Worm (Caenorhabditis elegans): ENCODE measurements around the gene rpc-1.

The rpc-1 gene

DNA sequence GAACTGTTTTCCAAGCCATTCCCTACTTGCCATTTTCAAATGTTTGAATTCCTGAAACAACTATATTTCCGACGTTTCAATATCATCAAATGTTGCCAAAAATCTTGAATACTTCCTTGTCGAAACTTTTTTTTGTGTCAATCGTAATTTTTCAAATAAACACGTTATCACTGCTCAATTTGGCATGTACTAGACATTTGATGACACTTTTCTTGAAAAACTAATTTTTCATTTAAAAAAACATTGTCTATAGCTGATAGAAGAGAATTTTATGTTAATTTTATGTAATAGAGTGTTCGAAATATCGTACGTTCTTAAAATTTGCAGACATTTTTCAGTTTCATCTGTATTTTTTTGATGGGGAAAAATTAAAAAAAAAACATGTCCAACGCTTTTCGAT is 17.3 kb upstream of the rpc-1 start:
- no peak for TF ChIP-seq dao-5 (tag; optimal IDR thresholded peaks at IDR 0.05)
- TF ChIP-seq him-1 (tag; optimal IDR thresholded peaks at IDR 0.05), result no peak
- peak; percentile 12 for TF ChIP-seq W03F9.2 (tag; optimal IDR thresholded peaks at IDR 0.05)

DNA sequence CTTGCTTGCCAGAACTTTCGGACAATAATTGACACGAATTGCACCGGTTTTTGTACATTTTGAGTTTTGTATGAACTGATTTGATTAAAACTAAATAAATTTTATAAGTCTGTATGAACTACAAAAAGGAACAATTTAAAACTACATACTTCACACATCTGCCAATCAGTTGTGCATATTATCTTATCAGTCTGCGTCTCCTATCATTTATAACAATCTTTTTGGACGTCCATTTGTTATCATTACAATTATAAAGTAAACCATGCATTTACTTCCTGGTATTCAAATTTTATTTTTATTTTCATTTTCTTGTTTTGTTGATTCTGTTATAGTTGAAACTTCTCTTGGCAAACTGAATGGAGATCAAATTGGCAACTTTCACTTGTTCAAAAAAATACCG is 14.8 kb upstream of the rpc-1 start, which contains the start of gene cest-10:
Gene cest-10 (plus strand): TSS at position 254 of the 400 bp plus-strand sequence.
- TF ChIP-seq W03F9.2 (tag; optimal IDR thresholded peaks at IDR 0.05), result peak; percentile 6
- TF ChIP-seq him-1 (tag; optimal IDR thresholded peaks at IDR 0.05), result no peak

DNA sequence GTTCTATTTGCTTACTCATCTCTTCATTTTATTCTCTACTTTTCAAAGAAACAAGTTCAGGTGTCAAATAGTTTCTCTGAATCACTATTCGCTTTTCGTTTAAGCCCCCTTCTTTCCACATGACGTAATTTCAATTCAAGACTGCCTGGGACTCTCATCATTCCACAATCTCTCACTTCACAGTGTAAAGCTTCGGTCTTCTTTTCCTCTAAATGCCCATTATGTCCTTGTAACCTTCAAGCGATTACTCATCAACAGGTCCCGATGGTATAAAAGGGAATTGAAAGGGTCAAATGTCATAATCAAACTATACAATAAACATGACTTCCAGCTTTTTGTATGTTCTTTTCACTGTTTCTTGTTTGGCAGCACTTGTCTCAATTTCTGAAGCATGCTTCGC is 13.4 kb upstream of the rpc-1 start, which contains the start of gene C42D4.3:
Gene C42D4.3 (plus strand): TSS at position 298 of the 400 bp plus-strand sequence.
- TF ChIP-seq dao-5 (tag; optimal IDR thresholded peaks at IDR 0.05), result no peak
- TF ChIP-seq him-1 (tag; optimal IDR thresholded peaks at IDR 0.05), result no peak
- TF ChIP-seq W03F9.2 (tag; optimal IDR thresholded peaks at IDR 0.05), result no peak

DNA sequence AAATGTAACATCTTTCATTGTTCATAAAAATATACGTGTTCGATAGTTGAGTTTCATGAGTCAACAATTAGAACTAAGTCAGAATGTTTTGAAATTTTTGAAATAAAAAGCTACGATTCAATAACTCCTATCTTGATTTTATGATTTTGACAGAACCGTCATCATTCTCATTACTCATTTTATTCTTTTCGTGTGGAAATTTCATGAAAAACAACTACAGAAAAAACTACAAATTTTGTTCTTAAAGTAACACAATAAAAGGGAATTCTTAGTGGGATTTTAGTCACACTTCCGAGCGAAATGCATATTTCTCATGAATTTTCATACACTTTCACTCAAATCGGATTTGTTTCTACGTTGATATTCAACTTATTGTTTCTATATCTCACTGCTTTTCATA is 11.3 kb upstream of the rpc-1 start, which contains the start of gene str-44:
Gene str-44 (plus strand): TSS at position 301 of the 400 bp plus-strand sequence.
- no peak for TF ChIP-seq him-1 (tag; optimal IDR thresholded peaks at IDR 0.05)
- no peak for TF ChIP-seq dao-5 (tag; optimal IDR thresholded peaks at IDR 0.05)
- no peak for TF ChIP-seq W03F9.2 (tag; optimal IDR thresholded peaks at IDR 0.05)

DNA sequence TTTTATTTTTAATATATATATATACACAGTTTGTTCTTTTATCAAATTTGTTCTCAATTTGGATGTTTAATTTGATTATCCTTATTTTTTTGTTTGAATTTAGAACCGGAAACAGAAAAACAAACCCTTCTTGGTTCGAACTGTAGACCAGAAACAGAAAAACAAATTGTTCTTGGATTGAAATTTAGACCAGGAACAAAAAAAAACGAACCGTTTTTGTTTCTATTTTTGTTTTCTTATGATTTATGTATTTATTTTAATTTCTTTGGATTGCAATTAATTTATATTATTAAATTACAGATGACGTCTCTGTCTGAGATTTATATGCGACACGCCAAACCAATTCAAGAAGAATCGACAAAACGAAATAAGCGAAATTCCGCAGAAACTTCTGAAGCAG is 9.8 kb upstream of the rpc-1 start, which contains the start of gene C42D4.19:
Gene C42D4.19 (plus strand): TSS at position 301 of the 400 bp plus-strand sequence.
- TF ChIP-seq him-1 (tag; optimal IDR thresholded peaks at IDR 0.05), result no peak
- TF ChIP-seq dao-5 (tag; optimal IDR thresholded peaks at IDR 0.05), result no peak
- TF ChIP-seq W03F9.2 (tag; optimal IDR thresholded peaks at IDR 0.05), result no peak

DNA sequence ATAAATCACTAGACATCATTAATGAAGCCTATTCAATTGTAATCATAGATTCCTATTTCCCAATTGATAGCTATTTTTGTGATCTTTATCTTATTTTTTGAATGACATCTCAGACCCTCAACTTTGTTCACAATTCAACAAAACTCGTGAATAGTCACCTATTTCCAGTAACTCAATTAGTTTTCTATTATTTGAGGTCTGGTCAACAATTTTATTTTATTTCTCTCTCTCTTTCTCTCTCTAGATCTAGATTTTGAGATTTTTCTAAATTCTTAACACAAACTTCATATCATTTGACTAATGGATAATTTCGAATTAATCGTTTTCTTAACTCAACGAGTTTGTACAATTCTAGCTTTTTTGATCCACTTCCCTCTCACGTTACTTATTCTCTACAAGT is 7.9 kb upstream of the rpc-1 start, which contains the start of gene str-1:
Gene str-1 (plus strand): TSS at position 301 of the 400 bp plus-strand sequence.
- TF ChIP-seq dao-5 (tag; optimal IDR thresholded peaks at IDR 0.05), result no peak
- no peak for TF ChIP-seq W03F9.2 (tag; optimal IDR thresholded peaks at IDR 0.05)
- TF ChIP-seq him-1 (tag; optimal IDR thresholded peaks at IDR 0.05), result no peak

DNA sequence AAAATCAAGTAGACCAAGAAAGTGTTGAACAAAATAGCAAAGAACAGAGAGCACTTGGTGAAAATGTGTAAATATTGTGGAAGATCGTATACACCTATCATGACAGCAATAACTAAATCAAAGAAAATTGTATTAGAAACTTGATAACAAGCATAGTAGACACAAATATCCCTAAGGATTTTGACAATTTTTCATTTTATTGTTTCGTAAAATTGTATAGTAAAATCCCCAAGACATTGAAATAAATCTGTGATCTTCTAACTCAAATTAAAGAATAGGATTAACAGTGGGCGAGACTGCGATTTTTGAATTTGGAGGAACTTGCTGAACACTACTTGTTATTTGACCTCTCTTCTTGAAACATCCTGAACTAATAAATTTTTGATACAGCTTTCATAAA is 5.7 kb upstream of the rpc-1 start, which contains the start of gene str-220:
Gene str-220 (minus strand): TSS at position 101 of the 400 bp plus-strand sequence.
- TF ChIP-seq W03F9.2 (tag; optimal IDR thresholded peaks at IDR 0.05) (no peak), dao-5 (tag; optimal IDR thresholded peaks at IDR 0.05) (no peak), him-1 (tag; optimal IDR thresholded peaks at IDR 0.05) (no peak)

DNA sequence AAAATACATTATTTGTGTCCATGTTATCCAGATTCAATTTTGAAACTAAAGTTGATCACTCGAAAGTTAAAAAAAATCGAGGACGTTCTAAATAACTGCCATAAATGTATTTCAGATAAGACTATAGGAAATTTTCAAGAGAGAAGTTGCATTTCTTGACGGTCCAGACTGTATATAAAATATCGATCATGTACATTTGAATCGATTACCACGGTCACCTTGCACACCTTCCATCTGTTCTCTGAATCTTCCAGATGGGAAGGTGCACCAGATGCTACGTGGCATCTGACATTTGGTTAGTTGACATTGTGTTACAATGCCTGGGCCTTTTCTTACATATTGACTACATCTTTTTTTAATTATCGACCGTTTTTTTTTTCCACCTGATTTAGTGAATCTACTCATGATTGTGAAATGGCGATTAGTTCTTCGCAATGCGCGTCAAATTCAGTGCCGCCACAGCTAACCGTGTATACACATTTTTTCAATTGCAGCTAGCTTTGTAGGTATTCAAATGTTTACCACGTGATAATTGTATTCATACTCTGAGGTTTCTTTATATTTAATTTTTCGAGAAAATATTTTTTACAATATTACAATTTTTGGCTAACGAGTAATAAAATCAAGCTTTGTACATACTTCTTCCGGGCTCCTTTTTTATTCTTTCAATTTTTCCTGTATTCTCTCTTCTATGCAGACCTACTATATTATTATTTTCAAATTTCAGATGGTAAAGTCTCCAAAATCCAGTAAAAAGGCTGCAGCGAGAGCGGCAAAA is 2.6 kb upstream of the rpc-1 start, which contains the start of gene skr-16:
Gene skr-16 (plus strand): TSS at position 728 of the 778 bp plus-strand sequence.
- TF ChIP-seq him-1 (tag; optimal IDR thresholded peaks at IDR 0.05) (no peak), W03F9.2 (tag; optimal IDR thresholded peaks at IDR 0.05) (no peak), dao-5 (tag; optimal IDR thresholded peaks at IDR 0.05) (no peak)

DNA sequence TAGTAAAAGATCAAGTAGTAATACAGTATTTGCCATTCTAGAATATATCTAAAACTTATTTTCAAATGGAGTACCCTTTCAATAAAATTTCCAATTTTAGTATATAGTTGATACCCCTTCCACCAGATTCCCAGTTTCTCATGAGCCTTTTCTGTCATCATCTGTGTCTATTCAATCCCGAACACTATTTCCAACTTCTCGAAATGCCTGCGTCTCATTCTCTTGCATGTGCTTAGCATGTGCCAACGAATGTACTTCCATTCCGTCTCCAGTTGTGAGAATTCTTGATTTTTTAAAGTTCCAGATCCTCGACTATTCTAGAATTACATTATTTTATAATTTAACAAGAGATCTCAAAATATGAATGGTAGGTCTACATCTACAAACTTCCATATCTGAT is 1.0 kb upstream of the rpc-1 start, which contains the start of gene C42D4.18:
Gene C42D4.18 (plus strand): TSS at position 231 of the 400 bp plus-strand sequence.
- no peak for TF ChIP-seq W03F9.2 (tag; optimal IDR thresholded peaks at IDR 0.05)
- TF ChIP-seq him-1 (tag; optimal IDR thresholded peaks at IDR 0.05), result no peak
- TF ChIP-seq dao-5 (tag; optimal IDR thresholded peaks at IDR 0.05), result no peak

DNA sequence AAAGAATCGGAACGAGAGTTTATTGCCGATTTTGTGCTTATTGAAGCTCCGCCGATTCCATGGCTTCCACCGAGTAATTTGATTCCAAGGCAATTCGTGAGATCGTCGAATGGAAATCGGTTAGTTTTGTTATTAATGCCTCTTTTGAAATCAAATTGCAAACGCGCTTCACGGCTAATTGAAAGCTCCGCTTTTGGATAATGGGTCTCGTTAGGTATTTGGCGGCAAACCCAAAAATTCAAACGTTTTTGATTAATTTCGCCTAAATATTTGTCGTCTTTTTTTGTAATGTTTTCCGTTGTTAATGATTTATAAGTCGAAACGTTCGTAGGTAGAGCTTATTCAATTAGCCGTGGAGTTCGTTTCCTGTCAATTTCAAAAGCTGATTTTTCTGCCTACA is 6.0 kb downstream of the rpc-1 start:
- no peak for TF ChIP-seq W03F9.2 (tag; optimal IDR thresholded peaks at IDR 0.05)
- no peak for TF ChIP-seq dao-5 (tag; optimal IDR thresholded peaks at IDR 0.05)
- no peak for TF ChIP-seq him-1 (tag; optimal IDR thresholded peaks at IDR 0.05)

DNA sequence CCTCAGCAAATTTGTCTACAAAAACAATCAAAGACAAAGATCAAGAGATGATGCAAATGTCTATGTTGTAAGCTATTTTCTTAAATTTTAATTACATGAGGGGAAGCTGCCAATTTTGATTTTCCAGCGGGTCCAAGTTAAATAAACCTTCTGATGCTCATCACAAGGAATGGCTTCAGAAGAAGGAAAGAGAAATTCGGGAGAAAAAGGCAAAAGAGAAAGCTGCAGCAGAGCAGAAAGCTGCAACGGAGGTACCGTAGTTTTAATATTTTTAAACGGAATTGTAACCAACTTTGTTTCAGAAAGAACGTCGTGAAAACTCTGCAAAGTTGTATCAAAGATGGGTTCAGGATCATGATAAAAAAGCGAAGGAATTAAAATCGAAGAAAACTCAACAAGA is 7.4 kb downstream of the rpc-1 start:
- TF ChIP-seq W03F9.2 (tag; optimal IDR thresholded peaks at IDR 0.05), result no peak
- TF ChIP-seq him-1 (tag; optimal IDR thresholded peaks at IDR 0.05), result no peak
- no peak for TF ChIP-seq dao-5 (tag; optimal IDR thresholded peaks at IDR 0.05)

DNA sequence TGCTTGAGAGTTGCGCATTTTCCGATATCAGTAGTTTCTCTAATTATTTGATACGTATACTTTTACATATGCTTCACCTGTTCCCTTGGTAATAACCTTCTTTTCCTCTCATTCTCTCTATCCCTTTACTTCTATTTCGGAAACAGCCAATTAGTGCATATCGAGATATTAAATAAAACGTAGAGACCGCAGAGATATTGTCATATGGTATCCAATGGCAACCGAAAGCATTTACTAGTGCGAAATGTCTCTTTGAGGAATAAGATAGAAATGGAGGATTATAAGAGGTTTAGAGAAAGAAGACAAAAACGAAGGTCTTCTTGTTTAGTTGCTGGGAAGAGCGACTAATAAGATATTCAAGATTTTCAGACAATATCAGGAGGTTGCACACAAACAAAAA is 9.2 kb downstream of the rpc-1 start, which contains the start of gene maph-9:
Gene maph-9 (plus strand): TSS at position 273 of the 400 bp plus-strand sequence.
- TF ChIP-seq him-1 (tag; optimal IDR thresholded peaks at IDR 0.05) (no peak), W03F9.2 (tag; optimal IDR thresholded peaks at IDR 0.05) (no peak), dao-5 (tag; optimal IDR thresholded peaks at IDR 0.05) (no peak)

DNA sequence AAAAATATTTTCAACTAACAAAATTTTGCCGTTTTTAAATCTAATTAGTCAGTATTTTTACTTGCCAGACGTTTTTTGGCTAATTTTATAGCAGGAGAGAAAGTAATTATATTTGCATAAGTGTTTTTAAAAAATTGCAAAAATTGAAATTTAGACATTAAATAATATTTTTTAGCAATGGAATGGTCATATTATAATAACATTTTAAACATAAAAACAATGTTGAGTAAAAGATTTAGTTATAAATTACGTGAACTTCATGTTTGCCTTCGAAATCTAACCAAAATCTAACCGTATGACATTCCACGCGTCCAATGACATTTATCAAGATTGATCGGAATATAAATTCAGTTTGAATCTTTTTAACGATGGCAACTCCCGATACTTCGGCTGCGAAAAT is 11.2 kb downstream of the rpc-1 start, which contains the start of gene C34D4.2:
Gene C34D4.2 (plus strand): TSS at position 301 of the 400 bp plus-strand sequence.
- TF ChIP-seq dao-5 (tag; optimal IDR thresholded peaks at IDR 0.05) (no peak), W03F9.2 (tag; optimal IDR thresholded peaks at IDR 0.05) (no peak), him-1 (tag; optimal IDR thresholded peaks at IDR 0.05) (no peak)

DNA sequence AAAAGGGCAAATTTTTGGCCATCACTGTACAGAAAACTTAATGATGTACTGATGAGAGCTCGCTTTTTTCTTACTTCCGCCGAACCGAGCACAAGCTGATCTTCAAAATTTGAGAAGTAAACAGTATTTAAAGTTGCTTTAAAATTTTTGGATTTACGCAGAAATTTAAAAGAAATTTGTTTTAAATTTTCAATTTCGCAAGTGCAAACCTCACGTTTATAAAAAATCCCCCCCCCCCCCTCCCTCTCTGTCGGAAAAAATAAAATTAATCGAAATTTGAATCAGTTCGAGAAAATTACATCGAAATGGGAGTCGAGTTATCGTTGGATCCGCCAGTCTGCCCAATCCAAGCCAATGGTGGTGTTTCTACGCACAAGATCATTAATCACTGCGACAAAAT is 12.2 kb downstream of the rpc-1 start, which contains the start of gene C34D4.3:
Gene C34D4.3 (plus strand): TSS at position 301 of the 400 bp plus-strand sequence.
- TF ChIP-seq W03F9.2 (tag; optimal IDR thresholded peaks at IDR 0.05), result no peak
- TF ChIP-seq him-1 (tag; optimal IDR thresholded peaks at IDR 0.05), result no peak
- TF ChIP-seq dao-5 (tag; optimal IDR thresholded peaks at IDR 0.05), result no peak
